Fruit fly (Drosophila melanogaster) whole organism, embryonic: Measurements from ENCODE around the gene jv.

ENCODE experiments used
- B-H1 ChIP-seq: fragments of 200-800 bp; sonication (Bioruptor generic); IDR thresholded peaks from 3 replicates; pipeline ENCODE4 v1.3.6; 2022; ENCODE audit warnings: missing biosample characterization, missing genetic modification characterization
- CG10274 ChIP-seq: fragments of 200-800 bp; sonication (Bioruptor generic); optimal IDR thresholded peaks from 3 replicates; lab custom pipeline; 2017; ENCODE audit warnings: missing biosample characterization, mild to moderate bottlenecking, missing genetic modification characterization
- CG11398 ChIP-seq: fragments of 200-800 bp; sonication (Bioruptor generic); optimal IDR thresholded peaks from 2 replicates; lab custom pipeline; 2016; ENCODE audit warnings: missing biosample characterization, missing genetic modification characterization
- CG11723 ChIP-seq: fragments of 200-800 bp; sonication (Bioruptor generic); optimal IDR thresholded peaks from 2 replicates; lab custom pipeline; 2017; ENCODE audit warnings: missing biosample characterization, mild to moderate bottlenecking, missing genetic modification characterization
- CG12942 ChIP-seq: fragments of 200-800 bp; sonication (Bioruptor generic); optimal IDR thresholded peaks from 3 replicates; lab custom pipeline; 2016; ENCODE audit warnings: missing biosample characterization, missing genetic modification characterization
- CG13296 ChIP-seq: fragments of 200-800 bp; sonication (Bioruptor generic); optimal IDR thresholded peaks from 3 replicates; lab custom pipeline; 2018; ENCODE audit warnings: missing biosample characterization, mild to moderate bottlenecking, missing genetic modification characterization
- CG13624 ChIP-seq: fragments of 200-800 bp; sonication (Bioruptor generic); optimal IDR thresholded peaks from 2 replicates; lab custom pipeline; 2016; ENCODE audit warnings: missing biosample characterization, missing genetic modification characterization
- CG15514 ChIP-seq: fragments of 200-800 bp; sonication (Bioruptor generic); optimal IDR thresholded peaks from 3 replicates; lab custom pipeline; 2017; ENCODE audit warnings: missing biosample characterization, missing genetic modification characterization, mild to moderate bottlenecking, moderate library complexity, missing genetic modification reagents
- CG18262 ChIP-seq: fragments of 200-800 bp; optimal IDR thresholded peaks from 3 replicates; lab custom pipeline; 2019; ENCODE audit warnings: missing biosample characterization, mild to moderate bottlenecking, missing genetic modification characterization, moderate library complexity
- CG2875 ChIP-seq: fragments of 200-800 bp; sonication (Bioruptor generic); optimal IDR thresholded peaks from 2 replicates; lab custom pipeline; 2017; ENCODE audit warnings: missing biosample characterization, mild to moderate bottlenecking, missing genetic modification characterization, missing genetic modification reagents
- CG32532 ChIP-seq: fragments of 200-800 bp; sonication (Bioruptor generic); IDR thresholded peaks from 2 replicates; pipeline ENCODE4 v1.3.6; 2022; ENCODE audit warnings: missing biosample characterization, missing genetic modification characterization
- CG34224 ChIP-seq: fragments of 200-800 bp; sonication (Bioruptor generic); IDR thresholded peaks from 3 replicates; pipeline ENCODE4 v1.3.6; 2022; ENCODE audit warnings: missing biosample characterization, missing genetic modification characterization; ENCODE audit not compliant: partially characterized antibody
- CG43689 ChIP-seq: fragments of 200-800 bp; sonication (Bioruptor generic); IDR thresholded peaks from 2 replicates; pipeline ENCODE4 v1.3.6; 2022; ENCODE audit warnings: missing biosample characterization, missing genetic modification characterization
- CG7271 ChIP-seq: fragments of 200-800 bp; sonication (Bioruptor generic); optimal IDR thresholded peaks from 2 replicates; lab custom pipeline; 2018; ENCODE audit warnings: missing biosample characterization, mild to moderate bottlenecking, missing genetic modification characterization, moderate library complexity
- CG7372 ChIP-seq: fragments of 200-800 bp; sonication (Bioruptor generic); IDR thresholded peaks from 2 replicates; pipeline ENCODE4 v1.3.6; 2022; ENCODE audit warnings: missing biosample characterization, missing genetic modification characterization
- CG9727 ChIP-seq: fragments of 200-800 bp; sonication (Bioruptor generic); optimal IDR thresholded peaks from 3 replicates; lab custom pipeline; 2017; ENCODE audit warnings: missing biosample characterization, mild to moderate bottlenecking, missing genetic modification characterization
- Camta ChIP-seq: fragments of 200-800 bp; sonication (Bioruptor generic); optimal IDR thresholded peaks from 2 replicates; lab custom pipeline; 2016; ENCODE audit warnings: missing biosample characterization, missing genetic modification characterization
- E2f1 ChIP-seq: fragments of 200-800 bp; sonication (Bioruptor generic); IDR thresholded peaks from 2 replicates; pipeline ENCODE4 v1.3.6; 2022; ENCODE audit warnings: missing biosample characterization, missing genetic modification characterization
- Ets65A ChIP-seq: fragments of 200-800 bp; sonication (Bioruptor generic); peaks from one replicate; lab custom pipeline; 2016; ENCODE audit warnings: missing biosample characterization, missing genetic modification characterization
- NC2β ChIP-seq: fragments of 200-800 bp; sonication (Bioruptor generic); optimal IDR thresholded peaks from 2 replicates; lab custom pipeline; 2016; ENCODE audit warnings: missing biosample characterization, missing genetic modification characterization
- Nf-YB ChIP-seq: fragments of 200-800 bp; sonication (Bioruptor generic); optimal IDR thresholded peaks from 3 replicates; lab custom pipeline; 2019; ENCODE audit warnings: missing biosample characterization, mild to moderate bottlenecking, missing genetic modification characterization, moderate library complexity
- amos ChIP-seq: fragments of 200-800 bp; sonication (Bioruptor generic); IDR thresholded peaks from 2 replicates; pipeline ENCODE4 v1.3.6; 2022; ENCODE audit warnings: missing biosample characterization, missing genetic modification characterization; ENCODE audit not compliant: partially characterized antibody
- bab2 ChIP-seq: fragments of 200-800 bp; sonication (Bioruptor generic); optimal IDR thresholded peaks from 2 replicates; lab custom pipeline; 2016; ENCODE audit warnings: missing biosample characterization, missing genetic modification characterization
- bbx ChIP-seq: fragments of 200-800 bp; sonication (Bioruptor generic); IDR thresholded peaks from 2 replicates; pipeline ENCODE4 v1.3.6; 2022; ENCODE audit warnings: missing biosample characterization, missing genetic modification characterization; ENCODE audit not compliant: partially characterized antibody
- dm ChIP-seq: fragments of 200-800 bp; sonication (Bioruptor generic); optimal IDR thresholded peaks from 3 replicates; lab custom pipeline; 2016; ENCODE audit warnings: missing biosample characterization, missing genetic modification characterization
- dmrt11E ChIP-seq: fragments of 200-800 bp; sonication (Bioruptor generic); optimal IDR thresholded peaks from 3 replicates; lab custom pipeline; 2018; ENCODE audit warnings: missing biosample characterization, mild to moderate bottlenecking, missing genetic modification characterization, moderate library complexity
- dmrt99B ChIP-seq: fragments of 200-800 bp; sonication (Bioruptor generic); optimal IDR thresholded peaks from 2 replicates; lab custom pipeline; 2018; ENCODE audit warnings: missing biosample characterization, mild to moderate bottlenecking, missing genetic modification characterization, moderate library complexity
- dpn ChIP-seq, 2 experiments: fragments of 200-800 bp; sonication (Bioruptor generic); optimal IDR thresholded peaks; 3 replicates each; lab custom pipeline; 2016; ENCODE audit warnings: missing biosample characterization in 2 of 2, missing genetic modification characterization in 2 of 2
- gcm2 ChIP-seq: fragments of 200-800 bp; sonication (Bioruptor generic); optimal IDR thresholded peaks from 2 replicates; lab custom pipeline; 2016; ENCODE audit warnings: missing biosample characterization, missing genetic modification characterization
- gfzf ChIP-seq: fragments of 200-800 bp; sonication (Bioruptor generic); optimal IDR thresholded peaks from 2 replicates; lab custom pipeline; 2016; ENCODE audit warnings: missing biosample characterization, mild to moderate bottlenecking, missing genetic modification characterization, moderate library complexity
- gsb ChIP-seq: fragments of 200-800 bp; sonication (Bioruptor generic); IDR thresholded peaks from 2 replicates; pipeline ENCODE4 v1.3.6; 2022; ENCODE audit warnings: missing biosample characterization, missing genetic modification characterization
- gsb-n ChIP-seq: fragments of 200-800 bp; sonication (Bioruptor generic); optimal IDR thresholded peaks from 3 replicates; lab custom pipeline; 2018; ENCODE audit warnings: missing biosample characterization, mild to moderate bottlenecking, missing genetic modification characterization
- gt ChIP-seq: fragments of 200-800 bp; sonication (Bioruptor generic); IDR thresholded peaks from 2 replicates; pipeline ENCODE4 v1.3.6; 2022; ENCODE audit warnings: missing biosample characterization, missing genetic modification characterization
- hb ChIP-seq: fragments of 200-800 bp; sonication (Bioruptor generic); IDR thresholded peaks from 3 replicates; pipeline ENCODE4 v1.3.6; 2022; ENCODE audit warnings: missing biosample characterization, missing genetic modification characterization; ENCODE audit not compliant: partially characterized antibody
- kah ChIP-seq: fragments of 200-800 bp; sonication (Bioruptor generic); optimal IDR thresholded peaks from 2 replicates; lab custom pipeline; 2018; ENCODE audit warnings: missing biosample characterization, mild to moderate bottlenecking, missing genetic modification characterization
- lola ChIP-seq, 3 experiments: fragments of >200 bp in 2 of 3; fragments of 200-800 bp in 1 of 3; sonication (Bioruptor generic) in 1 of 3; optimal IDR thresholded peaks; 2 replicates each; lab custom pipeline; 2017 to 2019; ENCODE audit warnings: missing biosample characterization in 3 of 3, missing genetic modification characterization in 3 of 3, mild to moderate bottlenecking in 1 of 3, moderate library complexity in 1 of 3
- nau ChIP-seq: fragments of 200-800 bp; sonication (Bioruptor generic); optimal IDR thresholded peaks from 3 replicates; lab custom pipeline; 2017; ENCODE audit warnings: missing biosample characterization, mild to moderate bottlenecking, missing genetic modification characterization, missing genetic modification reagents
- odd ChIP-seq: fragments of 200-800 bp; sonication (Bioruptor generic); optimal IDR thresholded peaks from 2 replicates; lab custom pipeline; 2017; ENCODE audit warnings: missing biosample characterization, mild to moderate bottlenecking, missing genetic modification characterization
- salm ChIP-seq: fragments of 200-800 bp; sonication (Bioruptor generic); optimal IDR thresholded peaks from 2 replicates; lab custom pipeline; 2018; ENCODE audit warnings: missing biosample characterization, mild to moderate bottlenecking, missing genetic modification characterization
- sd ChIP-seq: fragments of 200-800 bp; sonication (Bioruptor generic); optimal IDR thresholded peaks from 3 replicates; lab custom pipeline; 2018; ENCODE audit warnings: missing biosample characterization, mild to moderate bottlenecking, missing genetic modification characterization, moderate library complexity
- seq ChIP-seq: fragments of 200-800 bp; sonication (Bioruptor generic); IDR thresholded peaks from 2 replicates; pipeline ENCODE4 v1.3.6; 2022; ENCODE audit warnings: missing biosample characterization, missing genetic modification characterization
- so ChIP-seq: fragments of 200-800 bp; sonication (Bioruptor generic); IDR thresholded peaks from 3 replicates; pipeline ENCODE4 v1.3.6; 2022; ENCODE audit warnings: missing biosample characterization, missing genetic modification characterization
- tna ChIP-seq: fragments of 200-800 bp; sonication (Bioruptor generic); IDR thresholded peaks from 2 replicates; pipeline ENCODE4 v1.3.6; 2022; ENCODE audit warnings: missing biosample characterization, missing genetic modification characterization; ENCODE audit not compliant: partially characterized antibody
- tup ChIP-seq: fragments of 200-800 bp; sonication (Bioruptor generic); optimal IDR thresholded peaks from 2 replicates; lab custom pipeline; 2016; ENCODE audit warnings: missing biosample characterization, mild to moderate bottlenecking, missing genetic modification characterization, moderate library complexity
- tx ChIP-seq: fragments of 200-800 bp; sonication (Bioruptor generic); optimal IDR thresholded peaks from 2 replicates; lab custom pipeline; 2016; ENCODE audit warnings: missing biosample characterization, missing genetic modification characterization
- vnd ChIP-seq: fragments of 200-800 bp; sonication (Bioruptor generic); IDR thresholded peaks from 3 replicates; pipeline ENCODE4 v1.3.6; 2022; ENCODE audit warnings: missing biosample characterization, missing genetic modification characterization; ENCODE audit not compliant: partially characterized antibody
- wek ChIP-seq: fragments of 200-800 bp; sonication (Bioruptor generic); optimal IDR thresholded peaks from 3 replicates; lab custom pipeline; 2018; ENCODE audit warnings: missing biosample characterization, mild to moderate bottlenecking, missing genetic modification characterization, moderate library complexity
- z ChIP-seq: fragments of 200-800 bp; sonication (Bioruptor generic); IDR thresholded peaks from 3 replicates; pipeline ENCODE4 v1.3.6; 2022; ENCODE audit warnings: missing biosample characterization, missing genetic modification characterization
- zfh1 ChIP-seq: fragments of 200-800 bp; sonication (Bioruptor generic); IDR thresholded peaks from 3 replicates; pipeline ENCODE4 v1.3.6; 2022; ENCODE audit warnings: missing biosample characterization, missing genetic modification characterization

The jv gene

DNA sequence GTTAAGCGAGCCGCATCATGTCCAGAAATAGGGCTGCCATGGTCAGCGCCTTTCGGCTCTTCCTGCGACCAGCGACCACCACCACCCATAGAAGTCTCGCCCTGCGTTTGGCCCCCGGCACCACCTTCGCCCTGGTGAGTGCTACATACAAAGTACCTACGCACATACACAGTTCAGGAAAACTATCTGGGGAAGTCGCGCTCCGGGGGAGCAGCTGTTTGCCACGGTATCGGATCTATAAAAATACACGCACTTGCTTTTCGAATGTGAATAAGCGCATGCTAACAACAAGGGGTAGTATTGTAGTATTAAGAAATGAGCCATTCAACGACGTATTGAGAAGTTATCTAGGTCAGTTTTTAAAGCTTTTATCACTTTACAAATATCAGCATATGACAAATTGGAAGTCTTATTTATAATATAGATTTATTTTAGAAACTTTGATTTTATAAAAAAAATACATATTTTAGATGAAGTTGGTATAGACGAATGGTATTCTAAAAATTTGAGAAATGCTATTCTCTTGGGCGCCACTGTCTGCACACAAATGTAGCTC is 37.4 kb downstream of the jv start (continued):
- TF ChIP-seq amos (GFP tag; lab: Robert Waterston, UW) = no peak
- 0 out of 2 replicates have a peak, but pooled peaks have one; percentile 35 for TF ChIP-seq CG43689 (GFP tag; lab: Robert Waterston, UW)
- no peak for TF ChIP-seq NC2β
- peak; percentile 80 for TF ChIP-seq CG18262
- TF ChIP-seq bab2 (GFP tag; lab: Kevin White, UChicago) = no peak
- no peak for TF ChIP-seq CG13624 (GFP tag; lab: Kevin White, UChicago)
- peak; percentile 7 for TF ChIP-seq sd (tag; lab: Kevin White, UChicago)
- peak; percentile 12 for TF ChIP-seq CG2875 (GFP tag; lab: Kevin White, UChicago)
- TF ChIP-seq CG12942 (GFP tag; lab: Kevin White, UChicago) = peak; percentile 14
- TF ChIP-seq Camta (GFP tag; lab: Kevin White, UChicago) = no peak
- TF ChIP-seq kah (GFP tag; lab: Kevin White, UChicago) = no peak
- TF ChIP-seq CG32532 (GFP tag; lab: Robert Waterston, UW) = peak; percentile 62; the same call in 1 of the 2 replicates
- no peak for TF ChIP-seq z
- TF ChIP-seq tx (GFP tag; lab: Kevin White, UChicago) = no peak
- TF ChIP-seq gt (GFP tag; lab: Robert Waterston, UW) = no peak
- no peak for TF ChIP-seq CG11398 (GFP tag; lab: Kevin White, UChicago)
- TF ChIP-seq Nf-YB (GFP tag; lab: Kevin White, UChicago) = peak; percentile 45
- peak in 1 of 2 experiments; percentile 35 for TF ChIP-seq dpn (GFP tag; optimal IDR thresholded peaks at IDR 0.05; lab: Kevin White, UChicago)
- TF ChIP-seq vnd = no peak
- TF ChIP-seq gsb (GFP tag; lab: Robert Waterston, UW) = no peak
- peak in 1 of 3 experiments; percentile 43 for TF ChIP-seq lola (GFP tag; optimal IDR thresholded peaks at IDR 0.05; lab: Kevin White, UChicago)
- no peak for TF ChIP-seq gcm2 (GFP tag; lab: Kevin White, UChicago)
- TF ChIP-seq CG10274 (GFP tag; lab: Kevin White, UChicago) = no peak
- TF ChIP-seq gsb-n (tag; lab: Kevin White, UChicago) = peak; percentile 67
- TF ChIP-seq zfh1 = peak; percentile 72; the same call in 2 of the 3 replicates
- TF ChIP-seq CG13296 = peak; percentile 48
- TF ChIP-seq dm = no peak
- no peak for TF ChIP-seq bbx
- no peak for TF ChIP-seq nau (GFP tag; lab: Kevin White, UChicago)
- no peak for TF ChIP-seq CG34224
- peak; percentile 51 for TF ChIP-seq CG9727 (GFP tag; lab: Kevin White, UChicago)
- no peak for TF ChIP-seq hb (GFP tag; lab: Robert Waterston, UW)
- no peak for TF ChIP-seq tna (GFP tag; lab: Robert Waterston, UW)
- no peak for TF ChIP-seq B-H1 (GFP tag; lab: Robert Waterston, UW)
- peak; percentile 91 for TF ChIP-seq Ets65A (GFP tag; lab: Kevin White, UChicago)
- peak; percentile 34 for TF ChIP-seq odd (GFP tag; lab: Kevin White, UChicago)
- TF ChIP-seq dmrt99B (tag; lab: Kevin White, UChicago) = peak; percentile 76
- no peak for TF ChIP-seq CG7271 (tag; lab: Kevin White, UChicago)
- peak; percentile 26 for TF ChIP-seq CG15514 (GFP tag; lab: Kevin White, UChicago)
- TF ChIP-seq dmrt11E = peak; percentile 64
- TF ChIP-seq salm (tag; lab: Kevin White, UChicago) = peak; percentile 44
- TF ChIP-seq wek (GFP tag; lab: Kevin White, UChicago) = no peak
- no peak for TF ChIP-seq gfzf (GFP tag; lab: Kevin White, UChicago)
- TF ChIP-seq CG11723 = peak; percentile 47
- TF ChIP-seq CG7372 = no peak
- 0 out of 2 replicates have a peak, but pooled peaks have one; percentile 24 for TF ChIP-seq E2f1 (GFP tag; lab: Robert Waterston, UW)
- peak; percentile 34; the same call in 1 of the 2 replicates for TF ChIP-seq seq
- no peak for TF ChIP-seq so (GFP tag; lab: Robert Waterston, UW)
- no peak for TF ChIP-seq tup (GFP tag; lab: Kevin White, UChicago)
